Worm (Caenorhabditis elegans): ENCODE data around the gene T01D1.5.

- TF ChIP-seq ama-1 (optimal IDR thresholded peaks at IDR 0.05) (no peak), tbx-37 (GFP tag; conservative IDR thresholded peaks at IDR 0.05) (no peak), pes-1 (GFP tag; IDR thresholded peaks at IDR 0.05) (no peak), tbx-11 (GFP tag; IDR thresholded peaks at IDR 0.05) (no peak), tra-4 (tag; optimal IDR thresholded peaks at IDR 0.05) (no peak), flt-1 (GFP tag; IDR thresholded peaks at IDR 0.05) (no peak), ceh-36 (tag; optimal IDR thresholded peaks at IDR 0.05) (no peak), sea-1 (GFP tag; conservative IDR thresholded peaks at IDR 0.05) (no peak), ets-7 (tag; optimal IDR thresholded peaks at IDR 0.05) (no peak), hmg-4 (GFP tag; optimal IDR thresholded peaks at IDR 0.05) (no peak), ceh-13 (GFP tag; optimal IDR thresholded peaks at IDR 0.05) (no peak), hmbx-1 (tag; optimal IDR thresholded peaks at IDR 0.05) (no peak), aly-1 (tag; optimal IDR thresholded peaks at IDR 0.05) (no peak)
These were observed 43.8 kb upstream of the T01D1.5 start, which contains the start of gene Y43H11AL.1 for ce11 chrII:232641-233040.

All from whole organism, early embryonic.